Worm (Caenorhabditis elegans) whole organism, dauer: ENCODE measurements around the gene arrd-17.

Experiments
- unc-62 ChIP-seq: sonication (generic microtip); optimal IDR thresholded peaks from 2 replicates; lab custom pipeline; 2017; ENCODE audit warnings: missing biosample characterization, missing genetic modification reagents, missing genetic modification characterization

Gene arrd-17

ce11 chrIII:13616793-13617192 is 13.8 kb downstream of the arrd-17 start, which contains the start of gene T12D8.9:
Gene T12D8.9, plus strand, starts transcription at chrIII:13617104.
- TF ChIP-seq unc-62 (GFP tag; lab: Kevin White, UChicago), result no peak

- TF ChIP-seq unc-62 (GFP tag; lab: Kevin White, UChicago), result no peak
These were observed 15.1 kb downstream of the arrd-17 start for ce11 chrIII:13615530-13615929.

- TF ChIP-seq unc-62 (GFP tag; lab: Kevin White, UChicago), result no peak
These were observed 15.9 kb downstream of the arrd-17 start for ce11 chrIII:13614751-13615150.

- no peak for TF ChIP-seq unc-62 (GFP tag; lab: Kevin White, UChicago)
These were observed 16.4 kb downstream of the arrd-17 start for ce11 chrIII:13614206-13614605.

- no peak for TF ChIP-seq unc-62 (GFP tag; lab: Kevin White, UChicago)
These were observed 22.8 kb downstream of the arrd-17 start, which contains the start of gene shpk-1 for ce11 chrIII:13607833-13608232. Gene shpk-1, plus strand, starts transcription at chrIII:13608020.

ce11 chrIII:13606865-13607264 is 23.7 kb downstream of the arrd-17 start:
- no peak for TF ChIP-seq unc-62 (GFP tag; lab: Kevin White, UChicago)

ce11 chrIII:13606016-13606530 is 24.5 kb downstream of the arrd-17 start, which contains the start of gene act-5:
Gene act-5, minus strand, starts transcription at chrIII:13606066.
- no peak for TF ChIP-seq unc-62 (GFP tag; lab: Kevin White, UChicago)

ce11 chrIII:13604834-13605233 is 25.8 kb downstream of the arrd-17 start:
- no peak for TF ChIP-seq unc-62 (GFP tag; lab: Kevin White, UChicago)

- no peak for TF ChIP-seq unc-62 (GFP tag; lab: Kevin White, UChicago)
These were observed 30.4 kb downstream of the arrd-17 start for ce11 chrIII:13600254-13600653.

DNA sequence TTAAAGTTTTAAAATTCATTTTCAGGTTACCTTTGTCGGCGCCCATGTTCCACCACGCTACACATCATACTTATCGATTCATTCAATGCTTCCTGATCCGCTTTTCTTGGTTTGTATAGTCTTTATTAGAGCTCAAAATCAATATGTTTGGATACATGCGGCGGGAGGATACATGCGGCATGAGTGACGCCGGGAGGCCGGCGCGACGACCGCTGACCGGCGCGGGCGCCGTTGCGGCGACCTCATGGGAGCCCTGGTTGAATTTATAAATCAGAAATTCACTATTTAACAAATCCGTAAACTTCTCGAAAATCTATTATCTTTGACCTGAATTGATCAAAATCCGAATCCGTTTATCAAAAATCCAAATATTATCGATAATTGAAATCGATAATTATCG is 48.9 kb downstream of the arrd-17 start:
- no peak for TF ChIP-seq unc-62 (GFP tag; lab: Kevin White, UChicago)

DNA sequence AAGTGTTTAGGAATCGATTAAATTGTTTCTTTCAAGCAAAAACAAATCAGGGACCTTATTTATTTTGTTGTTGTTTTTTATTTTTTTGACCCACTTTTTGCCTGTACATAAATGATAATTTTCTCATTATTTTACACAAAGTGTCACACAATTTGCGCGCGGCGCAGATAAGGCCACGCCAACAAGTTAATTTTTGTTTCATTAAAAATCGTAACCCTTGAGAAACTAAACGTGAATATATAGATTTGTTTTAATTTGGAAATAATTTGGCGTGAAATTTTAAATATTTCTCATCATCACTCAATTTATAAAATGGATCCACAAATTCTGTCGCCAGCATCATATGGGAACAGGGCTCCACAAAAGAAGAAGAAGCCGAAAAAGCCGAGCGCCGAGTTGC is 50.1 kb downstream of the arrd-17 start, which contains the start of gene T05D4.5:
TSS of gene T05D4.5 (plus strand) at position 301 of the 400 bp plus-strand sequence.
- no peak for TF ChIP-seq unc-62 (GFP tag; lab: Kevin White, UChicago)

DNA sequence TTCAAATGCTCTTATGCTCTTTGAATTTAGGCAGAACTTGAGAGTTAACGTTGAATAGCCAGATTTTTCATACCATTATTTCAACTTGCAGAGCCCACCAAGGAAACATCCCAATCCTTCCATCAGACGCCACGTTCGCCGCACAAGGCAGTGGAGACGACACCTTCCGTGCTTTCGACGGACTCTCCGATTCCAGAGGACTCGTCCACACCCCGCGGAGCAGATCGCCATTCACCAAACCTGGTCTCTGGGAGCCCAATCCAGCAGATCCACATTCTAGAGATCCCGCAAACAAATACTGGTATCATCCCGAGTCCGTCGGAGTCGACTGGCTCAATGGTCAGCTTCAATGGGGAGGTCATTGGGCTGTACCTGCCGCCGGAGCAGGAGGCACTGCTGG is 50.5 kb downstream of the arrd-17 start:
- no peak for TF ChIP-seq unc-62 (GFP tag; lab: Kevin White, UChicago)
